Fruit fly (Drosophila melanogaster): Measurements from ENCODE around the gene aay.
A peak's percentile ranks its signal among the peaks of the same experiment; 100 is the strongest.

Gene aay

DNA sequence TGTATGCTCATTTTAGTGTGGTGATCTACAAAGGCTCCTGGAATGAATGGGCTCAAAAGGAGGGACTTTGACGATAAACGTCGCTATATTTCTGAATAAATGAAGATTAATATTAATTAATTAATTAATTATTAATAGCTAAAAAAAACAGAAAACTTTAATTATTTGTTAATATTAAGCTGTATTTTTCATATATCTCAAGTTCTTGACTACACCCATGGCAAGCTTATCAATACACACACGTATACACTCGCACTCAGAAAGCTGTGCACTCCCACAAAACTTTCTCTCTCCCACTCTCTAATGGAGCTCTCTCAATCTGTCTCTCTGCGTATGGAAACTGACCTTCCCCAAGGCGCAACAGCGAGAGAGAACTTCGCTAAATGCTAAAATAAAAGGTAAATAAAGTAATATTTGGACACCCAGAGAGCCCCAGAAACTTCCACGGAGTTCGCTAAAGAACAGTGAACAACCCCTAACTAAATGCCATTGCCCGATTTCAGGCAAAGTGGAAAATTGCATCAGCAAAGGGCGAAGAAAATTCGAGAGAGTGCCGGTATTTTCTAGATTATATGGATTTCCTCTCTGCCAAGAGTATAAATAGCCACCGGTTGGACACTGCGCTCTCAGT lies 49.6 kb upstream of the aay start (continued):
- TF ChIP-seq CG2712 (tag; optimal IDR thresholded peaks at IDR 0.05) (peak; percentile 72), sim (GFP tag; IDR thresholded peaks at IDR 0.05) (peak; percentile 30; the same call in 1 of the 2 replicates), CG8478 (optimal IDR thresholded peaks at IDR 0.05) (no peak), C15 (GFP tag; IDR thresholded peaks at IDR 0.05) (no peak), pfk (GFP tag; optimal IDR thresholded peaks at IDR 0.05) (no peak), CG11247 (GFP tag; IDR thresholded peaks at IDR 0.05) (peak; percentile 58), CG34376 (GFP tag; optimal IDR thresholded peaks at IDR 0.05) (peak; percentile 18), HLH3B (GFP tag; IDR thresholded peaks at IDR 0.05) (peak; percentile 78), CG11695 (GFP tag; IDR thresholded peaks at IDR 0.05) (peak; percentile 89), CG2199 (GFP tag; IDR thresholded peaks at IDR 0.05) (no peak), CG2116 (GFP tag; optimal IDR thresholded peaks at IDR 0.05) (no peak), HLH54F (GFP tag; optimal IDR thresholded peaks at IDR 0.05) (no peak), BEAF-32 (GFP tag; optimal IDR thresholded peaks at IDR 0.05) (no peak), zfh2 (GFP tag; optimal IDR thresholded peaks at IDR 0.05) (no peak), bigmax (GFP tag; optimal IDR thresholded peaks at IDR 0.05) (no peak), dimm (GFP tag; IDR thresholded peaks at IDR 0.05) (no peak), rib (GFP tag; IDR thresholded peaks at IDR 0.05) (no peak), CG14667 (GFP tag; IDR thresholded peaks at IDR 0.05) (0 out of 2 replicates have a peak, but pooled peaks have one; percentile 23), CG2678 (tag; optimal IDR thresholded peaks at IDR 0.05) (peak; percentile 84), Hr51 (GFP tag; optimal IDR thresholded peaks at IDR 0.05) (peak in 1 of 2 experiments; percentile 67), dati (GFP tag; IDR thresholded peaks at IDR 0.05) (no peak; the same call in 1 of the 2 replicates), scrt (GFP tag; optimal IDR thresholded peaks at IDR 0.05) (peak; percentile 94), ci (GFP tag; IDR thresholded peaks at IDR 0.05) (peak; percentile 91), ase (GFP tag; IDR thresholded peaks at IDR 0.05) (peak; percentile 51; the same call in 1 of the 3 replicates), CG17612 (GFP tag; IDR thresholded peaks at IDR 0.05) (0 out of 2 replicates have a peak, but pooled peaks have one; percentile 24), dpn (GFP tag; optimal IDR thresholded peaks at IDR 0.05) (peak in 1 of 2 experiments; percentile 43), CG11093 (GFP tag; IDR thresholded peaks at IDR 0.05) (peak; percentile 53; the same call in 1 of the 3 replicates), ap (GFP tag; IDR thresholded peaks at IDR 0.05) (peak; percentile 41; the same call in 1 of the 2 replicates), Xbp1 (GFP tag; optimal IDR thresholded peaks at IDR 0.05) (peak; percentile 73), mirr (GFP tag; optimal IDR thresholded peaks at IDR 0.05) (no peak), Bteb2 (GFP tag; optimal IDR thresholded peaks at IDR 0.05) (no peak), NC2β (GFP tag; optimal IDR thresholded peaks at IDR 0.05) (peak; percentile 5), CG10431 (GFP tag; optimal IDR thresholded peaks at IDR 0.05) (no peak), Pdp1 (GFP tag; optimal IDR thresholded peaks at IDR 0.05) (peak in 1 of 2 experiments; percentile 19), dan (GFP tag; IDR thresholded peaks at IDR 0.05) (no peak), Elba2 (GFP tag; optimal IDR thresholded peaks at IDR 0.05) (no peak), CG3281 (GFP tag; optimal IDR thresholded peaks at IDR 0.05) (peak; percentile 77), CG10543 (GFP tag; optimal IDR thresholded peaks at IDR 0.05) (peak; percentile 49), Sox100B (GFP tag; optimal IDR thresholded peaks at IDR 0.05) (peak; percentile 72), Usf (GFP tag; optimal IDR thresholded peaks at IDR 0.05) (no peak), CG12071 (GFP tag; optimal IDR thresholded peaks at IDR 0.05) (no peak), gcm (GFP tag; optimal IDR thresholded peaks at IDR 0.05) (peak; percentile 33), CG4820 (GFP tag; optimal IDR thresholded peaks at IDR 0.05) (peak; percentile 59), insv (GFP tag; optimal IDR thresholded peaks at IDR 0.05) (no peak), CG6254 (GFP tag; optimal IDR thresholded peaks at IDR 0.05) (peak; percentile 71), pan (optimal IDR thresholded peaks at IDR 0.05) (no peak), pan (GFP tag; optimal IDR thresholded peaks at IDR 0.05 in 1 of 2, IDR thresholded peaks at IDR 0.05 in 1 of 2) (peak in 1 of 2 experiments; percentile 50), gro (GFP tag; optimal IDR thresholded peaks at IDR 0.05) (no peak), Scr (GFP tag; IDR thresholded peaks at IDR 0.05; ENCODE audit: partially characterized antibody) (no peak), lola (GFP tag; optimal IDR thresholded peaks at IDR 0.05) (peak in 1 of 3 experiments; percentile 63)

Measured in whole organism, embryonic.